Fruit fly (Drosophila melanogaster): ENCODE measurements around the gene tko.
A peak's percentile ranks its signal among the peaks of the same experiment; 100 is the strongest.

tko gene

DNA sequence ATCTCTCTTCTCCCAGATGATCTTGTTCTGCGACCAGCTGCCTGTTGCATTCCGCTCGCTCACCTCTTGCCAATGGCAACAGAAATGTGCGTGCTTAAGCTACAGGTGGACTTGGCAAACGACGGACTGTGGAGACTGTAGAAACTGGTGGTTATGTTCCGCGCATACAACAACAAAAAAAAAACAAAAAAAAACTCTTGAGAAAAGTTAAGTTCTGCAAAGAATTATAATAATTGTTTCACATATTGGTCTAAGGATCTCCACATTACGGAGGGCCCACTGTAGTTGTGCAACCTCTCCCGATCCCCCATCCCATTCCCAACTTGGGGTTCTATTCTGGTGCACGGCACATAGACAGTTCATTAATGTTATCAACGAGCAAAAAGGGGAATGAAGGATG is 24.8 kb upstream of the tko start (continued):
- TF ChIP-seq MTF-1 (GFP tag; optimal IDR thresholded peaks at IDR 0.05; ENCODE audit: borderline replicate concordance), result peak; percentile 65
- no peak for TF ChIP-seq CG1603 (tag; optimal IDR thresholded peaks at IDR 0.05)
- TF ChIP-seq CG7987 (GFP tag; optimal IDR thresholded peaks at IDR 0.05), result no peak
- peak; percentile 63; the same call in 1 of the 2 replicates for TF ChIP-seq sob (GFP tag; IDR thresholded peaks at IDR 0.05)
- TF ChIP-seq sisA (GFP tag; IDR thresholded peaks at IDR 0.05), result peak; percentile 86
- peak; percentile 78 for TF ChIP-seq ranshi (GFP tag; IDR thresholded peaks at IDR 0.05)
- TF ChIP-seq jumu (GFP tag; optimal IDR thresholded peaks at IDR 0.05), result peak; percentile 79
- no peak for TF ChIP-seq ham (GFP tag; IDR thresholded peaks at IDR 0.05)
- TF ChIP-seq CG17568 (GFP tag; optimal IDR thresholded peaks at IDR 0.05), result no peak
- no peak for TF ChIP-seq exex (tag; optimal IDR thresholded peaks at IDR 0.05)
- TF ChIP-seq Meics (GFP tag; optimal IDR thresholded peaks at IDR 0.05), result peak; percentile 21
- TF ChIP-seq HmgZ (tag; optimal IDR thresholded peaks at IDR 0.05), result peak; percentile 7
- TF ChIP-seq CG30431 (GFP tag; optimal IDR thresholded peaks at IDR 0.05), result peak; percentile 69
- TF ChIP-seq Sox102F (GFP tag; optimal IDR thresholded peaks at IDR 0.05), result peak; percentile 77
- TF ChIP-seq Bdp1 (GFP tag; optimal IDR thresholded peaks at IDR 0.05), result peak; percentile 39
- TF ChIP-seq sens (GFP tag), result peak; percentile 97
- peak; percentile 73 for TF ChIP-seq pnt (GFP tag; optimal IDR thresholded peaks at IDR 0.05)
- no peak for TF ChIP-seq D (optimal IDR thresholded peaks at IDR 0.05)
- TF ChIP-seq D (GFP tag; optimal IDR thresholded peaks at IDR 0.05), result peak; percentile 68
- peak; percentile 82; the same call in 2 of the 3 replicates for TF ChIP-seq CG34422 (GFP tag; IDR thresholded peaks at IDR 0.05)
- TF ChIP-seq CG14667 (GFP tag; IDR thresholded peaks at IDR 0.05), result peak; percentile 70
- no peak for TF ChIP-seq Neu2 (GFP tag; optimal IDR thresholded peaks at IDR 0.05; ENCODE audit: borderline replicate concordance)
- peak; percentile 80 for TF ChIP-seq unpg (GFP tag; optimal IDR thresholded peaks at IDR 0.05)
- no peak for TF ChIP-seq Hmr (GFP tag; optimal IDR thresholded peaks at IDR 0.05)
- peak; percentile 36 for TF ChIP-seq CG3065 (GFP tag; optimal IDR thresholded peaks at IDR 0.05)
- peak; percentile 47 for TF ChIP-seq jing (GFP tag; optimal IDR thresholded peaks at IDR 0.05)
- TF ChIP-seq ssp (GFP tag; IDR thresholded peaks at IDR 0.05), result peak; percentile 73
- no peak for TF ChIP-seq mld (GFP tag; IDR thresholded peaks at IDR 0.05; ENCODE audit: partially characterized antibody)
- TF ChIP-seq HLH3B (GFP tag; IDR thresholded peaks at IDR 0.05), result peak; percentile 77
- TF ChIP-seq az2 (GFP tag; optimal IDR thresholded peaks at IDR 0.05), result peak; percentile 80
- peak; percentile 76 for TF ChIP-seq Spps (tag; optimal IDR thresholded peaks at IDR 0.05)
- TF ChIP-seq CG2875 (GFP tag; optimal IDR thresholded peaks at IDR 0.05), result peak; percentile 51
- peak; percentile 63; the same call in 1 of the 2 replicates for TF ChIP-seq Ada2b (GFP tag; IDR thresholded peaks at IDR 0.05)
- peak; percentile 81 for TF ChIP-seq CG8765 (GFP tag; IDR thresholded peaks at IDR 0.05)
- TF ChIP-seq CG31365 (tag; optimal IDR thresholded peaks at IDR 0.05), result no peak
- TF ChIP-seq CG17361 (GFP tag; IDR thresholded peaks at IDR 0.05), result peak; percentile 79
- TF ChIP-seq CG6689 (GFP tag; IDR thresholded peaks at IDR 0.05), result peak; percentile 83
- peak; percentile 61 for TF ChIP-seq CG1233 (GFP tag; optimal IDR thresholded peaks at IDR 0.05)
- TF ChIP-seq lmd (GFP tag; IDR thresholded peaks at IDR 0.05), result peak; percentile 78
- peak; percentile 4 for TF ChIP-seq CG4854 (GFP tag; optimal IDR thresholded peaks at IDR 0.05)
- TF ChIP-seq CG6813 (GFP tag; optimal IDR thresholded peaks at IDR 0.05), result peak; percentile 67
- TF ChIP-seq ftz-f1 (GFP tag; optimal IDR thresholded peaks at IDR 0.05), result no peak
- TF ChIP-seq CG7357 (GFP tag; IDR thresholded peaks at IDR 0.05), result peak; percentile 59; the same call in 1 of the 3 replicates
- no peak for TF ChIP-seq vnd (GFP tag; IDR thresholded peaks at IDR 0.05; ENCODE audit: partially characterized antibody)
- peak; percentile 61 for TF ChIP-seq tgo (GFP tag; IDR thresholded peaks at IDR 0.05)
- TF ChIP-seq CG4424 (GFP tag; optimal IDR thresholded peaks at IDR 0.05), result peak; percentile 82
- peak; percentile 51 for TF ChIP-seq CG6654 (GFP tag; optimal IDR thresholded peaks at IDR 0.05)
- TF ChIP-seq E2f1 (GFP tag; IDR thresholded peaks at IDR 0.05), result peak; percentile 69; the same call in 1 of the 2 replicates
- peak; percentile 53 for TF ChIP-seq lab (GFP tag; optimal IDR thresholded peaks at IDR 0.05)
- no peak for TF ChIP-seq Dip2 (GFP tag; IDR thresholded peaks at IDR 0.05)
- TF ChIP-seq CG1024 (GFP tag; IDR thresholded peaks at IDR 0.05), result peak; percentile 48; the same call in 1 of the 2 replicates
